Worm (Caenorhabditis elegans): ENCODE data around the gene C14A4.13.

DNA sequence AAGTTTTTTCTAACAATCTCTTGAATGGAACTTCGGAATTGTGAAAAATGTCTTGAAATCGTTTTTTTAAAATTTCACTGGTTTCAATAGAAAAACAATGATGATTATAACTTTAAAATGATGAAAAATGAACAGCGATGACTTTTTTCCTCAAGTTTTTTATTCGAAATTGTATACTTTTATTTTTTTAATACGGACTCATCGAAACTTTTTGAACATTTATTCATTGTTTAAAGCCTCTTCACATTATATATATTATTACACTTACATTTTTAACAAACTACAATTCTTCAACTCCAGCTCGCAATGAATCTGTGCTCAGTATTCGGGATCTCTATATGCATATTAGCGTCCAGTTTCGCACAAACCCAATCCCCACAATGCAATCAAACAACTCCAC is 9.7 kb downstream of the C14A4.13 start, which contains the start of gene M28.8:
- TF ChIP-seq lin-13 (tag; optimal IDR thresholded peaks at IDR 0.05) (no peak), unc-120 (tag; optimal IDR thresholded peaks at IDR 0.05; ENCODE audit: poor library complexity, severe bottlenecking) (no peak), drap-1 (GFP tag; optimal IDR thresholded peaks at IDR 0.05) (no peak), ham-2 (GFP tag; optimal IDR thresholded peaks at IDR 0.05) (no peak), pha-4 (tag; optimal IDR thresholded peaks at IDR 0.05) (no peak), ztf-11 (tag; optimal IDR thresholded peaks at IDR 0.05) (no peak), snpc-4 (tag; optimal IDR thresholded peaks at IDR 0.05) (no peak), nhr-237 (tag; optimal IDR thresholded peaks at IDR 0.05) (no peak), ceh-39 (tag; optimal IDR thresholded peaks at IDR 0.05) (no peak), ceh-43 (GFP tag; optimal IDR thresholded peaks at IDR 0.05) (no peak), cnd-1 (tag; optimal IDR thresholded peaks at IDR 0.05) (no peak)

Measured in whole organism, mixed stage, embryonic.